Fruit fly (Drosophila melanogaster) whole organism, pupa: ENCODE data around the gene CG4080.

ENCODE experiments used
- CG10348 ChIP-seq: fragments of 200-800 bp; sonication (Bioruptor generic); IDR thresholded peaks from 2 replicates; pipeline ENCODE4 v1.3.6; 2022; ENCODE audit warnings: missing biosample characterization, missing genetic modification characterization
- CG12605 ChIP-seq: fragments of 200-800 bp; sonication (Bioruptor generic); IDR thresholded peaks from 2 replicates; pipeline ENCODE4 v1.3.6; 2022; ENCODE audit warnings: missing biosample characterization, missing genetic modification characterization
- CG13204 ChIP-seq: fragments of 200-800 bp; sonication (Bioruptor generic); optimal IDR thresholded peaks from 2 replicates; lab custom pipeline; 2018; ENCODE audit warnings: missing biosample characterization, mild to moderate bottlenecking, missing genetic modification characterization, moderate library complexity
- CG14655 ChIP-seq: fragments of 200-800 bp; sonication (Bioruptor generic); optimal IDR thresholded peaks from 3 replicates; lab custom pipeline; 2017; ENCODE audit warnings: mild to moderate bottlenecking, missing biosample characterization, missing genetic modification reagents, missing genetic modification characterization
- CG15710 ChIP-seq: fragments of 200-800 bp; sonication (Bioruptor generic); optimal IDR thresholded peaks from 2 replicates; lab custom pipeline; 2018; ENCODE audit warnings: missing biosample characterization, mild to moderate bottlenecking, missing genetic modification characterization, moderate library complexity
- CG17806 ChIP-seq: fragments of 200-800 bp; sonication (Bioruptor generic); optimal IDR thresholded peaks from 2 replicates; lab custom pipeline; 2018; ENCODE audit warnings: missing biosample characterization, mild to moderate bottlenecking, missing genetic modification characterization, moderate library complexity
- CG32121 ChIP-seq: fragments of 200-800 bp; sonication (Bioruptor generic); IDR thresholded peaks from 2 replicates; pipeline ENCODE4 v1.3.6; 2022; ENCODE audit warnings: missing biosample characterization, missing genetic modification characterization
- CG34367 ChIP-seq: fragments of 200-800 bp; sonication (Bioruptor generic); optimal IDR thresholded peaks from 2 replicates; lab custom pipeline; 2018; ENCODE audit warnings: missing biosample characterization, mild to moderate bottlenecking, missing genetic modification characterization
- CG4496 ChIP-seq: fragments of 200-800 bp; sonication (Bioruptor generic); IDR thresholded peaks from 3 replicates; pipeline ENCODE4 v1.3.6; 2022; ENCODE audit warnings: missing biosample characterization, missing genetic modification characterization
- CG8159 ChIP-seq: fragments of 200-800 bp; sonication (Bioruptor generic); optimal IDR thresholded peaks from 3 replicates; lab custom pipeline; 2018; ENCODE audit warnings: missing biosample characterization, mild to moderate bottlenecking, missing genetic modification characterization, moderate library complexity
- CG8301 ChIP-seq: fragments of 200-800 bp; sonication (Bioruptor generic); optimal IDR thresholded peaks from 2 replicates; lab custom pipeline; 2018; ENCODE audit warnings: missing biosample characterization, mild to moderate bottlenecking, missing genetic modification characterization
- CG9948 ChIP-seq: fragments of 200-800 bp; sonication (Bioruptor generic); optimal IDR thresholded peaks from 2 replicates; lab custom pipeline; 2018; ENCODE audit warnings: missing biosample characterization, mild to moderate bottlenecking, missing genetic modification characterization, moderate library complexity
- D1 ChIP-seq: fragments of 200-800 bp; sonication (Bioruptor generic); optimal IDR thresholded peaks from 2 replicates; lab custom pipeline; 2018; ENCODE audit warnings: missing biosample characterization, mild to moderate bottlenecking, missing genetic modification characterization, moderate library complexity
- EcR ChIP-seq: fragments of 200-800 bp; sonication (Bioruptor generic); optimal IDR thresholded peaks from 3 replicates; lab custom pipeline; 2019; ENCODE audit warnings: missing biosample characterization, missing genetic modification characterization, mild to moderate bottlenecking, moderate library complexity, missing genetic modification reagents
- Ets98B ChIP-seq: fragments of 200-800 bp; sonication (Bioruptor generic); IDR thresholded peaks from 2 replicates; pipeline ENCODE4 v1.3.6; 2022; ENCODE audit warnings: missing biosample characterization, missing genetic modification characterization
- Pif1A ChIP-seq: fragments of 200-800 bp; sonication (Bioruptor generic); optimal IDR thresholded peaks from 3 replicates; lab custom pipeline; 2016; ENCODE audit warnings: missing biosample characterization, missing genetic modification characterization
- Pif1B ChIP-seq: fragments of 200-800 bp; sonication (Bioruptor generic); optimal IDR thresholded peaks from 3 replicates; lab custom pipeline; 2016; ENCODE audit warnings: missing biosample characterization, missing genetic modification characterization
- Snoo ChIP-seq: fragments of 200-800 bp; sonication (Bioruptor generic); optimal IDR thresholded peaks from 3 replicates; lab custom pipeline; 2017; ENCODE audit warnings: missing biosample characterization, mild to moderate bottlenecking, missing genetic modification characterization, inconsistent platforms
- fd96Ca ChIP-seq: fragments of 200-800 bp; sonication (Bioruptor generic); IDR thresholded peaks from 3 replicates; pipeline ENCODE4 v1.3.6; 2022; ENCODE audit warnings: missing biosample characterization, missing genetic modification characterization
- gl ChIP-seq: fragments of 200-800 bp; sonication (Bioruptor generic); optimal IDR thresholded peaks from 2 replicates; lab custom pipeline; 2018; ENCODE audit warnings: missing biosample characterization, mild to moderate bottlenecking, missing genetic modification characterization
- rn ChIP-seq: fragments of 200-800 bp; sonication (Bioruptor generic); IDR thresholded peaks from 2 replicates; pipeline ENCODE4 v1.3.6; 2022; ENCODE audit warnings: missing biosample characterization, missing genetic modification characterization

CG4080 gene

dm6 chr3L:9357830-9358712 is 41.0 kb downstream of the CG4080 start:
- TF ChIP-seq CG8301 (tag; lab: Kevin White, UChicago), result peak; percentile 30
- TF ChIP-seq CG8159, result peak; percentile 31
- peak; percentile 72 for TF ChIP-seq CG12605 (GFP tag; lab: Robert Waterston, UW)
- no peak for TF ChIP-seq fd96Ca
- peak; percentile 65 for TF ChIP-seq CG4496 (GFP tag; lab: Robert Waterston, UW)
- no peak for TF ChIP-seq CG13204 (GFP tag; lab: Kevin White, UChicago)
- TF ChIP-seq Pif1B (GFP tag; lab: Kevin White, UChicago), result peak; percentile 51
- peak; percentile 75 for TF ChIP-seq gl (tag; lab: Kevin White, UChicago)
- TF ChIP-seq CG10348 (GFP tag; lab: Robert Waterston, UW), result no peak
- TF ChIP-seq Snoo, result no peak
- peak; percentile 21 for TF ChIP-seq CG34367 (tag; lab: Kevin White, UChicago)
- TF ChIP-seq CG9948 (tag; lab: Kevin White, UChicago), result peak; percentile 11
- TF ChIP-seq rn (GFP tag; lab: Robert Waterston, UW), result no peak
- peak; percentile 51; the same call in 1 of the 2 replicates for TF ChIP-seq CG32121
- peak; percentile 71 for TF ChIP-seq CG14655 (GFP tag; lab: Kevin White, UChicago)
- TF ChIP-seq EcR (GFP tag; lab: Kevin White, UChicago), result no peak
- peak; percentile 18 for TF ChIP-seq Pif1A (GFP tag; lab: Kevin White, UChicago)
- peak; percentile 31 for TF ChIP-seq CG17806 (tag; lab: Kevin White, UChicago)
- peak; percentile 53 for TF ChIP-seq Ets98B (GFP tag; lab: Robert Waterston, UW)
- TF ChIP-seq D1 (tag; lab: Kevin White, UChicago), result no peak
- peak; percentile 52 for TF ChIP-seq CG15710 (tag; lab: Kevin White, UChicago)

dm6 chr3L:9356138-9356753 is 42.8 kb downstream of the CG4080 start:
- peak; percentile 65 for TF ChIP-seq EcR (GFP tag; lab: Kevin White, UChicago)
- TF ChIP-seq CG13204 (GFP tag; lab: Kevin White, UChicago), result no peak

DNA sequence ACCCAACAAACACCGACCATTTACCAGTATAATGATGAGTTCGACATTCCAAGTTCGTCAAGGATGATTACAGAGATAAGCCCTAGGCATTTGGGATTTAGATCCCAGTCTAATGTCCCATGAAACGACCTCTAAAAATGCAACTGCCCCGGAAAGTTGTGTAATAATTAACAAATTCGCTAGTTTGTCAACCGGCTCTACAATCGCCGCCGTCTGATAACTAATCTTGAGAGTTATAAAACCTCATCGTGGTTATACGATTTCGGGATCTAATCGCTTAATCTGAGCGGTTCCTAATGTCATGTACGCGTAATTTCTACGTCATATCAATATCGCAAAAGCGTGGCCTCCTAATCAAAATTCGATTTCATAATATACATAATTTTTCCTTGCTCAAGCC is 43.5 kb downstream of the CG4080 start:
- TF ChIP-seq Pif1A (GFP tag; lab: Kevin White, UChicago), result no peak
- no peak for TF ChIP-seq CG14655 (GFP tag; lab: Kevin White, UChicago)
- no peak for TF ChIP-seq CG32121
- TF ChIP-seq CG9948 (tag; lab: Kevin White, UChicago), result no peak
- no peak for TF ChIP-seq rn (GFP tag; lab: Robert Waterston, UW)
- no peak for TF ChIP-seq Snoo
- no peak for TF ChIP-seq CG8159
- no peak for TF ChIP-seq Ets98B (GFP tag; lab: Robert Waterston, UW)
- no peak for TF ChIP-seq CG13204 (GFP tag; lab: Kevin White, UChicago)
- TF ChIP-seq CG17806 (tag; lab: Kevin White, UChicago), result no peak
- TF ChIP-seq CG12605 (GFP tag; lab: Robert Waterston, UW), result no peak
- no peak for TF ChIP-seq fd96Ca
- TF ChIP-seq CG4496 (GFP tag; lab: Robert Waterston, UW), result no peak
- TF ChIP-seq CG10348 (GFP tag; lab: Robert Waterston, UW), result no peak
- TF ChIP-seq Pif1B (GFP tag; lab: Kevin White, UChicago), result no peak
- no peak for TF ChIP-seq CG15710 (tag; lab: Kevin White, UChicago)
- no peak for TF ChIP-seq gl (tag; lab: Kevin White, UChicago)
- no peak for TF ChIP-seq EcR (GFP tag; lab: Kevin White, UChicago)
- no peak for TF ChIP-seq CG34367 (tag; lab: Kevin White, UChicago)

DNA sequence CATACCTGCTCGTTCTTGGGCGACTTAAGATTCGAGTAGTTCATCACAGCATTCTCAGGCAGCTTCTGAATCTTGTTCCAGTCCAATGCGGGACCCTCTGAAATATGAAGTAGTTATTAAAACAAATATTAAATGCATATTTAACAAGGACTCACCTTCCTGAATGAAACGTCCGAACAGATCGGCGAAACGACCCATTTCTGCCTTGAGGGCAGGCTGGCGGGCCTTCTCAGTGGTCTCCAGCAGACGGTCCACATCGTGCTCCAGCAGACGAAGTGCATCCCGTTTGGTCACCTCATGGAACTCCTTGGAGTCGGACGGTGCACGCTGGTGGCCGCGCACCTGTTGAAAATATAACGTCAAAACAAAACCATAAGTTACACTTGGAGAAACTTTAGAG is 45.3 kb downstream of the CG4080 start, which contains the start of gene CG32040:
Gene CG32040 (plus strand): TSS at position 301 of the 400 bp plus-strand sequence.
- no peak for TF ChIP-seq CG8159
- no peak for TF ChIP-seq CG8301 (tag; lab: Kevin White, UChicago)
- no peak for TF ChIP-seq Ets98B (GFP tag; lab: Robert Waterston, UW)
- no peak for TF ChIP-seq CG15710 (tag; lab: Kevin White, UChicago)
- TF ChIP-seq CG32121, result no peak
- TF ChIP-seq Snoo, result no peak
- no peak for TF ChIP-seq gl (tag; lab: Kevin White, UChicago)
- TF ChIP-seq CG13204 (GFP tag; lab: Kevin White, UChicago), result no peak
- no peak for TF ChIP-seq Pif1B (GFP tag; lab: Kevin White, UChicago)
- no peak for TF ChIP-seq CG4496 (GFP tag; lab: Robert Waterston, UW)
- no peak for TF ChIP-seq CG9948 (tag; lab: Kevin White, UChicago)
- no peak for TF ChIP-seq CG14655 (GFP tag; lab: Kevin White, UChicago)
- no peak for TF ChIP-seq D1 (tag; lab: Kevin White, UChicago)
- no peak for TF ChIP-seq CG12605 (GFP tag; lab: Robert Waterston, UW)
- no peak for TF ChIP-seq CG34367 (tag; lab: Kevin White, UChicago)
- TF ChIP-seq fd96Ca, result no peak
- TF ChIP-seq Pif1A (GFP tag; lab: Kevin White, UChicago), result no peak

DNA sequence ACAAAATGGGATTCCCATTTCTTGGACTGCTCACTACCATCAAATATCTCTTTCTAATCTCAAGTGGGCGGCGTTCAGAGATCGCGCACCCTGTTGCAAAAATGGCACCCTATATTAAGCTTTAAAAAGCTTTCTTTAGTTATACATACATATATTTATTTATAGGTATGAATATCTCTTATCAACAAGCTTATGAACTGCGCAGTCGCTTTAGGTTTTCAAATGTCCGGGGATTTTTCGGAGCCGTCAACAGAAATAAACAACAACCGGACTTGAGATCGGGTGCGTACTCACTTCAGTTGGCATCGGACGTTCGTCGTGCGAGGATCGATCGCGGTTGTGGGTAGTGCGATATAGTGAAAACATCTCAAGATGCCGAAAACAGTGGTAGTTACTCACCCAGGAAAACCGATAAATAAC is 49.7 kb downstream of the CG4080 start, which contains the start of gene PGRP-LF:
Gene PGRP-LF (plus strand): TSS at position 296 of the 420 bp plus-strand sequence.
- peak; percentile 10 for TF ChIP-seq Snoo
- peak; percentile 7 for TF ChIP-seq Pif1B (GFP tag; lab: Kevin White, UChicago)
- no peak for TF ChIP-seq CG8159
- 0 out of 3 replicates have a peak, but pooled peaks have one; percentile 8 for TF ChIP-seq CG4496 (GFP tag; lab: Robert Waterston, UW)
- peak; percentile 43; the same call in 1 of the 3 replicates for TF ChIP-seq fd96Ca
- no peak for TF ChIP-seq gl (tag; lab: Kevin White, UChicago)
- 0 out of 2 replicates have a peak, but pooled peaks have one; percentile 16 for TF ChIP-seq CG32121
- TF ChIP-seq CG13204 (GFP tag; lab: Kevin White, UChicago), result no peak
- no peak for TF ChIP-seq Ets98B (GFP tag; lab: Robert Waterston, UW)
- TF ChIP-seq CG12605 (GFP tag; lab: Robert Waterston, UW), result peak; percentile 16; the same call in 1 of the 2 replicates
- TF ChIP-seq CG8301 (tag; lab: Kevin White, UChicago), result no peak
- TF ChIP-seq, all 21 proteins: peak for 6
